Worm (Caenorhabditis elegans): ENCODE measurements around the gene T25C12.3.

DNA sequence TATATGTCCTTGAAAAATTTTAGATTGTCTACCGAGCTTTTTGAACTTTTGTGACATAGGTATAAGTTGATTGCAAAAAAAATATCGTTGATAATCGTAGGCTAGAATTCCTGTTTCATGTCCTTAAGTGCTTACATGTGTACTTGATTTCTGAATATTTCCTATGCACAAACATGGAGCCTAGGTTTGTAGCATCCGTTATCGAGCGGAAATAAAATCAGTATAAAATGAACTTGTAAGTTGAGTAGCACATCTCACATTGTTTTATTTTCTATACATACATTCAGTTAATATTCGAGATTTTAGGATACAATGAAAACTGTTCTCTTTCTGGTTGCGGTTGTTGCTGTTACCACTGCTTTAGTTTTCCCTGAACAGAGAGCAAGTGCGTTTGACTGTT lies 12.3 kb downstream of the T25C12.3 start, which contains the start of gene spp-9:
- TF ChIP-seq pes-1 (GFP tag; IDR thresholded peaks at IDR 0.05) (no peak), tbx-37 (GFP tag; conservative IDR thresholded peaks at IDR 0.05) (no peak), ama-1 (optimal IDR thresholded peaks at IDR 0.05) (no peak), hmbx-1 (tag; optimal IDR thresholded peaks at IDR 0.05) (no peak), aly-1 (tag; optimal IDR thresholded peaks at IDR 0.05) (no peak), ceh-36 (tag; optimal IDR thresholded peaks at IDR 0.05) (no peak), ets-7 (tag; optimal IDR thresholded peaks at IDR 0.05) (no peak), tra-4 (tag; optimal IDR thresholded peaks at IDR 0.05) (no peak), flt-1 (GFP tag; IDR thresholded peaks at IDR 0.05) (no peak), ceh-13 (GFP tag; optimal IDR thresholded peaks at IDR 0.05) (no peak), sea-1 (GFP tag; conservative IDR thresholded peaks at IDR 0.05) (no peak), scrt-1 (GFP tag; IDR thresholded peaks at IDR 0.05) (no peak), F13C5.2 (tag; optimal IDR thresholded peaks at IDR 0.05) (no peak)

Data from whole organism, early embryonic.